Worm (Caenorhabditis elegans): ENCODE measurements around the gene ctg-2.

DNA sequence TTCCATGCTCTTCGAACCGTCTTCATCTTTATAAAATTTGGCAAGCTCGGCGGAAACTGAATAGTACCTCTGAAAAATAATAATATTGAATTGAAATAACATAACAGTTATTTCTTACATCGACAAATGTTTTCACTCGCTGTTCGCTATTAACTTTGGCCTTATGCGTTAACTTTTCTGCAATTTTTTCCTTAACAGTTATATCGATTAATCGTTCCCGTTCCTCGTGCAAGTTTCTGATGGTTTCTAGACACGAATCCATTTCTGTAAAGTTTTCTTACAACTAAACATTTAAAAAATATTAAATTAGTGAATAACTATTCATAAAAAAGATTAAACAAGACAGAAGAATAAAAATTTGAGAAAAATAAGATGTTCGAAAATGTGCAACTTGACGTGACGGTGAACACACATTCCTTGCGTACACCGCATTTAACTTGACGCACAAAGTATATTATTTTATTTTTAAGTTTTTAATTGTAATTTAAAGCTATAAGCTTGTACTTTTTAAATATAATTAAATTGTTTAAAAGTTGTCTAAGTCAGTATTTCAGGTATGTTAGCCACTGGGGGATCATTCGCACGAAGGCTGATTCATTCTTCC lies 10.4 kb downstream of the ctg-2 start, which contains the start of the genes prp-9 and mrps-18B:
- no peak for TF ChIP-seq scrt-1 (GFP tag; IDR thresholded peaks at IDR 0.05)
- no peak for TF ChIP-seq sea-1 (GFP tag; conservative IDR thresholded peaks at IDR 0.05)
- no peak for TF ChIP-seq ets-7 (tag; optimal IDR thresholded peaks at IDR 0.05)
- no peak for TF ChIP-seq ama-1 (optimal IDR thresholded peaks at IDR 0.05)
- TF ChIP-seq F13C5.2 (tag; optimal IDR thresholded peaks at IDR 0.05) = no peak
- TF ChIP-seq hmbx-1 (tag; optimal IDR thresholded peaks at IDR 0.05) = no peak
- TF ChIP-seq pes-1 (GFP tag; IDR thresholded peaks at IDR 0.05) = no peak
- TF ChIP-seq B0310.2 (tag; optimal IDR thresholded peaks at IDR 0.05) = no peak
- no peak for TF ChIP-seq flt-1 (GFP tag; IDR thresholded peaks at IDR 0.05)
